Fruit fly (Drosophila melanogaster) whole organism, embryonic: ENCODE data around the gene uif.

ENCODE experiments used
- Antp ChIP-seq: fragments of 200-800 bp; sonication (Bioruptor generic); optimal IDR thresholded peaks from 3 replicates; lab custom pipeline; 2016; ENCODE audit warnings: missing biosample characterization, missing genetic modification characterization
- Atf6 ChIP-seq: fragments of 200-800 bp; sonication (Bioruptor generic); IDR thresholded peaks from 2 replicates; pipeline ENCODE4 v1.3.6; 2022; ENCODE audit warnings: missing biosample characterization, missing genetic modification characterization
- B-H2 ChIP-seq: fragments of 200-800 bp; sonication (Bioruptor generic); optimal IDR thresholded peaks from 2 replicates; lab custom pipeline; 2018; ENCODE audit warnings: missing biosample characterization, mild to moderate bottlenecking, missing genetic modification characterization
- CG10366 ChIP-seq: fragments of 200-800 bp; sonication (Bioruptor generic); IDR thresholded peaks from 2 replicates; pipeline ENCODE4 v1.3.6; 2022; ENCODE audit warnings: missing biosample characterization, missing genetic modification characterization
- CG11695 ChIP-seq: fragments of 200-800 bp; sonication (Bioruptor generic); IDR thresholded peaks from 3 replicates; pipeline ENCODE4 v1.3.6; 2022; ENCODE audit warnings: missing biosample characterization, missing genetic modification characterization
- CG11723 ChIP-seq: fragments of 200-800 bp; sonication (Bioruptor generic); optimal IDR thresholded peaks from 2 replicates; lab custom pipeline; 2017; ENCODE audit warnings: missing biosample characterization, mild to moderate bottlenecking, missing genetic modification characterization
- CG17328 ChIP-seq: fragments of 200-800 bp; sonication (Bioruptor generic); IDR thresholded peaks from 2 replicates; pipeline ENCODE4 v1.3.6; 2022; ENCODE audit warnings: missing biosample characterization, missing genetic modification characterization
- CG18764 ChIP-seq: fragments of 200-800 bp; sonication (Bioruptor generic); optimal IDR thresholded peaks from 3 replicates; lab custom pipeline; 2016; ENCODE audit warnings: missing biosample characterization, missing genetic modification characterization
- CG2678 ChIP-seq: fragments of 200-800 bp; sonication (Bioruptor generic); optimal IDR thresholded peaks from 3 replicates; lab custom pipeline; 2019; ENCODE audit warnings: missing biosample characterization, mild to moderate bottlenecking, missing genetic modification characterization, moderate library complexity
- CG32767 ChIP-seq: fragments of 200-800 bp; sonication (Bioruptor generic); IDR thresholded peaks from 2 replicates; pipeline ENCODE4 v1.3.6; 2022; ENCODE audit warnings: missing biosample characterization, missing genetic modification characterization
- CG3726 ChIP-seq: fragments of 200-800 bp; sonication (Bioruptor generic); IDR thresholded peaks from 3 replicates; pipeline ENCODE4, ENCODE4 v1.3.6; 2022; ENCODE audit warnings: missing biosample characterization, missing genetic modification characterization
- CG43689 ChIP-seq: fragments of 200-800 bp; sonication (Bioruptor generic); IDR thresholded peaks from 2 replicates; pipeline ENCODE4 v1.3.6; 2022; ENCODE audit warnings: missing biosample characterization, missing genetic modification characterization
- CG4424 ChIP-seq: fragments of 200-800 bp; sonication (Bioruptor generic); optimal IDR thresholded peaks from 3 replicates; lab custom pipeline; 2016; ENCODE audit warnings: missing biosample characterization, missing genetic modification characterization
- CG4730 ChIP-seq: fragments of 200-800 bp; sonication (Bioruptor generic); IDR thresholded peaks from 2 replicates; pipeline ENCODE4 v1.3.6; 2022; ENCODE audit warnings: missing biosample characterization, missing genetic modification characterization
- CG7786 ChIP-seq: fragments of 200-800 bp; sonication (Bioruptor generic); optimal IDR thresholded peaks from 2 replicates; lab custom pipeline; 2016; ENCODE audit warnings: missing biosample characterization, missing genetic modification characterization
- Dad ChIP-seq: fragments of 200-800 bp; sonication (Bioruptor generic); optimal IDR thresholded peaks from 3 replicates; lab custom pipeline; 2016; ENCODE audit warnings: missing biosample characterization, missing genetic modification characterization
- Eip74EF ChIP-seq, 2 experiments: fragments of 200-800 bp in 1 of 2; fragments of >200 bp in 1 of 2; sonication (Bioruptor generic) in 1 of 2; optimal IDR thresholded peaks; 2 replicates each; lab custom pipeline; 2017 to 2019; ENCODE audit warnings: missing biosample characterization in 2 of 2, missing genetic modification characterization in 2 of 2, mild to moderate bottlenecking in 1 of 2, moderate library complexity in 1 of 2
- Elba2 ChIP-seq: fragments of 200-800 bp; sonication (Bioruptor generic); optimal IDR thresholded peaks from 3 replicates; lab custom pipeline; 2016; ENCODE audit warnings: missing biosample characterization, missing genetic modification characterization
- Fer1 ChIP-seq: fragments of 200-800 bp; sonication (Bioruptor generic); optimal IDR thresholded peaks from 2 replicates; lab custom pipeline; 2017; ENCODE audit warnings: missing biosample characterization, mild to moderate bottlenecking, missing genetic modification characterization
- Fer2 ChIP-seq: fragments of 200-800 bp; sonication (Bioruptor generic); optimal IDR thresholded peaks from 2 replicates; lab custom pipeline; 2018; ENCODE audit warnings: missing biosample characterization, mild to moderate bottlenecking, missing genetic modification characterization, moderate library complexity
- Gsc ChIP-seq: fragments of 200-800 bp; sonication (Bioruptor generic); IDR thresholded peaks from 2 replicates; pipeline ENCODE4 v1.3.6; 2022; ENCODE audit warnings: missing biosample characterization, missing genetic modification characterization
- Hand ChIP-seq: fragments of 200-800 bp; sonication (Bioruptor generic); optimal IDR thresholded peaks from 2 replicates; lab custom pipeline; 2017; ENCODE audit warnings: mild to moderate bottlenecking, missing biosample characterization, missing genetic modification reagents, missing genetic modification characterization
- Hr51 ChIP-seq, 2 experiments: fragments of 200-800 bp; sonication (Bioruptor generic); optimal IDR thresholded peaks; 2 replicates in 1 of 2; 3 replicates in 1 of 2; lab custom pipeline; 2016 to 2018; ENCODE audit warnings: missing biosample characterization in 2 of 2, missing genetic modification characterization in 2 of 2, mild to moderate bottlenecking in 1 of 2, moderate library complexity in 1 of 2
- Oaz ChIP-seq: fragments of 200-800 bp; sonication (Bioruptor generic); IDR thresholded peaks from 2 replicates; pipeline ENCODE4 v1.3.6; 2022; ENCODE audit warnings: missing biosample characterization, missing genetic modification characterization
- Ravus ChIP-seq: fragments of 200-800 bp; sonication (Bioruptor generic); IDR thresholded peaks from 2 replicates; pipeline ENCODE4 v1.3.6; 2022; ENCODE audit warnings: missing biosample characterization, missing genetic modification characterization
- YL-1 ChIP-seq: fragments of 200-800 bp; sonication (Bioruptor generic); optimal IDR thresholded peaks from 3 replicates; lab custom pipeline; 2017; ENCODE audit warnings: missing biosample characterization, mild to moderate bottlenecking, missing genetic modification characterization
- amos ChIP-seq: fragments of 200-800 bp; sonication (Bioruptor generic); IDR thresholded peaks from 2 replicates; pipeline ENCODE4 v1.3.6; 2022; ENCODE audit warnings: missing biosample characterization, missing genetic modification characterization; ENCODE audit not compliant: partially characterized antibody
- az2 ChIP-seq: fragments of 200-800 bp; sonication (Bioruptor generic); optimal IDR thresholded peaks from 3 replicates; lab custom pipeline; 2016; ENCODE audit warnings: missing biosample characterization, missing genetic modification characterization
- bowl ChIP-seq: fragments of 200-800 bp; sonication (Bioruptor generic); IDR thresholded peaks from 2 replicates; pipeline ENCODE4 v1.3.6; 2022; ENCODE audit warnings: missing biosample characterization, missing genetic modification characterization
- dysf ChIP-seq: fragments of 200-800 bp; sonication (Bioruptor generic); IDR thresholded peaks from 3 replicates; pipeline ENCODE4 v1.3.6; 2022; ENCODE audit warnings: missing biosample characterization, missing genetic modification characterization
- en ChIP-seq: fragments of 200-800 bp; sonication (Bioruptor generic); optimal IDR thresholded peaks from 2 replicates; lab custom pipeline; 2016; ENCODE audit warnings: missing biosample characterization, missing genetic modification characterization
- fd64A ChIP-seq: fragments of 200-800 bp; sonication (Bioruptor generic); optimal IDR thresholded peaks from 3 replicates; lab custom pipeline; 2018; ENCODE audit warnings: missing biosample characterization, mild to moderate bottlenecking, missing genetic modification characterization
- gfzf ChIP-seq: fragments of 200-800 bp; sonication (Bioruptor generic); optimal IDR thresholded peaks from 2 replicates; lab custom pipeline; 2016; ENCODE audit warnings: missing biosample characterization, mild to moderate bottlenecking, missing genetic modification characterization, moderate library complexity
- gro ChIP-seq: fragments of 200-800 bp; sonication (Bioruptor generic); optimal IDR thresholded peaks from 2 replicates; lab custom pipeline; 2016; ENCODE audit warnings: missing biosample characterization, missing genetic modification characterization
- gsb ChIP-seq: fragments of 200-800 bp; sonication (Bioruptor generic); IDR thresholded peaks from 2 replicates; pipeline ENCODE4 v1.3.6; 2022; ENCODE audit warnings: missing biosample characterization, missing genetic modification characterization
- hb ChIP-seq: fragments of 200-800 bp; sonication (Bioruptor generic); IDR thresholded peaks from 3 replicates; pipeline ENCODE4 v1.3.6; 2022; ENCODE audit warnings: missing biosample characterization, missing genetic modification characterization; ENCODE audit not compliant: partially characterized antibody
- kay ChIP-seq: fragments of 200-800 bp; sonication (Bioruptor generic); optimal IDR thresholded peaks from 2 replicates; lab custom pipeline; 2016; ENCODE audit warnings: missing biosample characterization, missing genetic modification characterization
- lola ChIP-seq, 3 experiments: fragments of >200 bp in 2 of 3; fragments of 200-800 bp in 1 of 3; sonication (Bioruptor generic) in 1 of 3; optimal IDR thresholded peaks; 2 replicates each; lab custom pipeline; 2017 to 2019; ENCODE audit warnings: missing biosample characterization in 3 of 3, missing genetic modification characterization in 3 of 3, mild to moderate bottlenecking in 1 of 3, moderate library complexity in 1 of 3
- lov ChIP-seq, 2 experiments: fragments of 200-800 bp in 1 of 2; fragments of >200 bp in 1 of 2; sonication (Bioruptor generic) in 1 of 2; IDR thresholded peaks in 1 of 2; optimal IDR thresholded peaks in 1 of 2; 2 replicates in 1 of 2; 3 replicates in 1 of 2; pipeline versions ENCODE4 v1.3.6 to Lab custom; 2017 to 2022; ENCODE audit warnings: missing biosample characterization in 1 of 2, missing genetic modification characterization in 1 of 2
- luna ChIP-seq: fragments of 200-800 bp; sonication (Bioruptor generic); optimal IDR thresholded peaks from 2 replicates; lab custom pipeline; 2016; ENCODE audit warnings: missing biosample characterization, missing genetic modification characterization
- odd ChIP-seq: fragments of 200-800 bp; sonication (Bioruptor generic); optimal IDR thresholded peaks from 2 replicates; lab custom pipeline; 2017; ENCODE audit warnings: missing biosample characterization, mild to moderate bottlenecking, missing genetic modification characterization
- phol ChIP-seq: fragments of 200-800 bp; sonication (Bioruptor generic); optimal IDR thresholded peaks from 3 replicates; lab custom pipeline; 2018; ENCODE audit warnings: missing biosample characterization, mild to moderate bottlenecking, missing genetic modification characterization, moderate library complexity
- prd ChIP-seq, 3 experiments: fragments of >200 bp in 2 of 3; fragments of 200-800 bp in 1 of 3; sonication (Bioruptor generic) in 1 of 3; optimal IDR thresholded peaks in 2 of 3; IDR thresholded peaks in 1 of 3; 2 replicates in 2 of 3; 3 replicates in 1 of 3; pipeline versions ENCODE4 v1.3.6 to Lab custom; 2017 to 2022; ENCODE audit warnings: missing biosample characterization in 1 of 3, missing genetic modification characterization in 1 of 3
- pros ChIP-seq: fragments of 200-800 bp; sonication (Bioruptor generic); optimal IDR thresholded peaks from 3 replicates; lab custom pipeline; 2019; ENCODE audit warnings: missing biosample characterization, mild to moderate bottlenecking, missing genetic modification characterization, moderate library complexity
- sens ChIP-seq: fragments of 200-800 bp; sonication (Bioruptor generic); peaks from one replicate; lab custom pipeline; 2016; ENCODE audit warnings: missing biosample characterization, missing genetic modification characterization
- sna ChIP-seq: fragments of 200-800 bp; sonication (Bioruptor generic); IDR thresholded peaks from 2 replicates; pipeline ENCODE4 v1.3.6; 2022; ENCODE audit warnings: missing biosample characterization, missing genetic modification characterization; ENCODE audit not compliant: partially characterized antibody
- sqz ChIP-seq: fragments of 200-800 bp; sonication (Bioruptor generic); optimal IDR thresholded peaks from 3 replicates; lab custom pipeline; 2018; ENCODE audit warnings: missing biosample characterization, mild to moderate bottlenecking, missing genetic modification characterization
- tgo ChIP-seq: fragments of 200-800 bp; sonication (Bioruptor generic); IDR thresholded peaks from 3 replicates; pipeline ENCODE4 v1.3.6; 2022; ENCODE audit warnings: missing biosample characterization, missing genetic modification characterization
- tll ChIP-seq, 2 experiments: fragments of 200-800 bp in 1 of 2; fragments of >200 bp in 1 of 2; sonication (Bioruptor generic) in 1 of 2; optimal IDR thresholded peaks; 2 replicates each; lab custom pipeline; 2017 to 2019; ENCODE audit warnings: missing biosample characterization in 2 of 2, missing genetic modification characterization in 2 of 2, mild to moderate bottlenecking in 1 of 2, moderate library complexity in 1 of 2

uif gene

dm6 chr2L:6964022-6964434 is 46.1 kb downstream of the uif start, which contains the start of the genes sip2 and Coprox (continued):
- peak; percentile 76 for TF ChIP-seq YL-1 (GFP tag; lab: Kevin White, UChicago)
- no peak for TF ChIP-seq sqz
- TF ChIP-seq pros (GFP tag; lab: Kevin White, UChicago) = no peak
- TF ChIP-seq CG17328 (GFP tag; lab: Robert Waterston, UW) = 0 out of 2 replicates have a peak, but pooled peaks have one; percentile 24
- no peak for TF ChIP-seq Elba2 (GFP tag; lab: Kevin White, UChicago)
- no peak for TF ChIP-seq Antp (GFP tag; lab: Kevin White, UChicago)
- TF ChIP-seq gro (GFP tag; lab: Kevin White, UChicago) = no peak
- peak; percentile 86 for TF ChIP-seq CG2678 (tag; lab: Kevin White, UChicago)
- TF ChIP-seq Dad (GFP tag; lab: Kevin White, UChicago) = no peak
- TF ChIP-seq Fer1 (GFP tag; lab: Kevin White, UChicago) = peak; percentile 68
- TF ChIP-seq CG4424 (GFP tag; lab: Kevin White, UChicago) = peak; percentile 38
- peak; percentile 58; the same call in 2 of the 3 replicates for TF ChIP-seq tgo (GFP tag; lab: Robert Waterston, UW)
- no peak for TF ChIP-seq CG43689 (GFP tag; lab: Robert Waterston, UW)
- peak; percentile 53 for TF ChIP-seq Fer2 (tag; lab: Kevin White, UChicago)
- TF ChIP-seq B-H2 (GFP tag; lab: Kevin White, UChicago) = peak; percentile 55
- no peak for TF ChIP-seq fd64A (GFP tag; lab: Kevin White, UChicago)
- TF ChIP-seq gsb (GFP tag; lab: Robert Waterston, UW) = no peak
- peak; percentile 65 for TF ChIP-seq dysf
- no peak for TF ChIP-seq prd (optimal IDR thresholded peaks at IDR 0.05; lab: Kevin White, UChicago)
- peak; percentile 62 for TF ChIP-seq prd (GFP tag; IDR thresholded peaks at IDR 0.05; lab: Robert Waterston, UW)
- peak; percentile 27; the same call in 1 of the 3 replicates for TF ChIP-seq CG11695 (GFP tag; lab: Robert Waterston, UW)
- TF ChIP-seq lola (GFP tag; optimal IDR thresholded peaks at IDR 0.05; lab: Kevin White, UChicago) = peak in 1 of 3 experiments; percentile 77
- peak; percentile 76 for TF ChIP-seq phol (tag; lab: Kevin White, UChicago)
- TF ChIP-seq lov (optimal IDR thresholded peaks at IDR 0.05; lab: Kevin White, UChicago) = no peak
- no peak for TF ChIP-seq lov (GFP tag; IDR thresholded peaks at IDR 0.05; lab: Robert Waterston, UW)
- no peak for TF ChIP-seq Hr51 (GFP tag; optimal IDR thresholded peaks at IDR 0.05; lab: Kevin White, UChicago)
- no peak for TF ChIP-seq bowl (GFP tag; lab: Robert Waterston, UW)
- TF ChIP-seq en = no peak
- TF ChIP-seq kay (GFP tag; lab: Kevin White, UChicago) = peak; percentile 31
- TF ChIP-seq CG32767 (GFP tag; lab: Robert Waterston, UW) = peak; percentile 51; the same call in 1 of the 2 replicates
- TF ChIP-seq odd (GFP tag; lab: Kevin White, UChicago) = no peak
- TF ChIP-seq luna = no peak
- peak; percentile 62 for TF ChIP-seq sens (GFP tag; lab: Kevin White, UChicago)
- peak; percentile 49 for TF ChIP-seq gfzf (GFP tag; lab: Kevin White, UChicago)
- TF ChIP-seq amos (GFP tag; lab: Robert Waterston, UW) = no peak; the same call in 1 of the 2 replicates
- peak; percentile 19 for TF ChIP-seq CG18764 (GFP tag; lab: Kevin White, UChicago)
- TF ChIP-seq Eip74EF (GFP tag; optimal IDR thresholded peaks at IDR 0.05; lab: Kevin White, UChicago) = peak in 1 of 2 experiments; percentile 46
- TF ChIP-seq CG11723 = no peak
- no peak for TF ChIP-seq CG7786 (GFP tag; lab: Kevin White, UChicago)
- TF ChIP-seq sna (GFP tag; lab: Robert Waterston, UW) = no peak
- TF ChIP-seq az2 (GFP tag; lab: Kevin White, UChicago) = peak; percentile 63
- TF ChIP-seq hb (GFP tag; lab: Robert Waterston, UW) = no peak
- TF ChIP-seq Ravus (GFP tag; lab: Robert Waterston, UW) = no peak
- peak; percentile 34; the same call in 1 of the 2 replicates for TF ChIP-seq CG4730
- peak; percentile 39; the same call in 1 of the 2 replicates for TF ChIP-seq CG10366 (GFP tag; lab: Robert Waterston, UW)
- TF ChIP-seq Atf6 (GFP tag; lab: Robert Waterston, UW) = peak; percentile 52; the same call in 1 of the 2 replicates
- TF ChIP-seq Hand = no peak
- TF ChIP-seq CG3726 = no peak
- no peak for TF ChIP-seq Oaz (GFP tag; lab: Robert Waterston, UW)
- TF ChIP-seq Gsc (GFP tag; lab: Robert Waterston, UW) = no peak
- TF ChIP-seq tll (GFP tag; optimal IDR thresholded peaks at IDR 0.05; lab: Kevin White, UChicago) = no peak
